Fruit fly (Drosophila melanogaster) whole organism, embryonic: ENCODE results near the gene CG7656.

ENCODE experiments used
- Adf1 ChIP-seq: fragments of 200-800 bp; sonication (Bioruptor generic); IDR thresholded peaks from 2 replicates; pipeline ENCODE4 v1.3.6; 2022; ENCODE audit warnings: missing biosample characterization, missing genetic modification characterization
- Atf6 ChIP-seq: fragments of 200-800 bp; sonication (Bioruptor generic); IDR thresholded peaks from 2 replicates; pipeline ENCODE4 v1.3.6; 2022; ENCODE audit warnings: missing biosample characterization, missing genetic modification characterization
- B-H1 ChIP-seq: fragments of 200-800 bp; sonication (Bioruptor generic); IDR thresholded peaks from 3 replicates; pipeline ENCODE4 v1.3.6; 2022; ENCODE audit warnings: missing biosample characterization, missing genetic modification characterization
- CG10543 ChIP-seq: fragments of 200-800 bp; sonication (Bioruptor generic); optimal IDR thresholded peaks from 3 replicates; lab custom pipeline; 2017; ENCODE audit warnings: missing biosample characterization, mild to moderate bottlenecking, missing genetic modification characterization, moderate library complexity
- CG1233 ChIP-seq: fragments of 200-800 bp; sonication (Bioruptor generic); optimal IDR thresholded peaks from 4 replicates; lab custom pipeline; 2018; ENCODE audit warnings: missing biosample characterization, mild to moderate bottlenecking, missing genetic modification characterization
- CG12744 ChIP-seq: fragments of 200-800 bp; sonication (Bioruptor generic); optimal IDR thresholded peaks from 2 replicates; lab custom pipeline; 2016; ENCODE audit warnings: missing biosample characterization, missing genetic modification characterization
- CG13424 ChIP-seq: fragments of 200-800 bp; sonication (Bioruptor generic); optimal IDR thresholded peaks from 2 replicates; lab custom pipeline; 2019; ENCODE audit warnings: missing biosample characterization, mild to moderate bottlenecking, missing genetic modification characterization, moderate library complexity
- CG14710 ChIP-seq: fragments of 200-800 bp; sonication (Bioruptor generic); optimal IDR thresholded peaks from 3 replicates; lab custom pipeline; 2019; ENCODE audit warnings: missing biosample characterization, mild to moderate bottlenecking, missing genetic modification characterization, moderate library complexity
- CG1792 ChIP-seq: fragments of 200-800 bp; sonication (Bioruptor generic); optimal IDR thresholded peaks from 2 replicates; lab custom pipeline; 2016; ENCODE audit warnings: missing biosample characterization, missing genetic modification characterization
- CG18011 ChIP-seq: fragments of 200-800 bp; sonication (Bioruptor generic); optimal IDR thresholded peaks from 2 replicates; lab custom pipeline; 2017; ENCODE audit warnings: missing biosample characterization, missing genetic modification characterization, mild to moderate bottlenecking, moderate library complexity, missing genotype
- CG30431 ChIP-seq: fragments of 200-800 bp; sonication (Bioruptor generic); optimal IDR thresholded peaks from 2 replicates; lab custom pipeline; 2017; ENCODE audit warnings: missing biosample characterization, missing genetic modification characterization
- CG31388 ChIP-seq: fragments of 200-800 bp; sonication (Bioruptor generic); optimal IDR thresholded peaks from 2 replicates; lab custom pipeline; 2016; ENCODE audit warnings: missing biosample characterization, missing genetic modification characterization
- CG34224 ChIP-seq: fragments of 200-800 bp; sonication (Bioruptor generic); IDR thresholded peaks from 3 replicates; pipeline ENCODE4 v1.3.6; 2022; ENCODE audit warnings: missing biosample characterization, missing genetic modification characterization; ENCODE audit not compliant: partially characterized antibody
- CG3995 ChIP-seq: fragments of 200-800 bp; sonication (Bioruptor generic); optimal IDR thresholded peaks from 3 replicates; lab custom pipeline; 2016; ENCODE audit warnings: missing biosample characterization, missing genetic modification characterization
- CG4617 ChIP-seq: fragments of 200-800 bp; sonication (Bioruptor generic); optimal IDR thresholded peaks from 3 replicates; lab custom pipeline; 2016; ENCODE audit warnings: missing biosample characterization, missing genetic modification characterization, borderline replicate concordance
- CG6689 ChIP-seq: fragments of 200-800 bp; sonication (Bioruptor generic); IDR thresholded peaks from 2 replicates; pipeline ENCODE4 v1.3.6; 2022; ENCODE audit warnings: missing biosample characterization, missing genetic modification characterization
- CG8765 ChIP-seq: fragments of 200-800 bp; sonication (Bioruptor generic); IDR thresholded peaks from 2 replicates; pipeline ENCODE4 v1.3.6; 2022; ENCODE audit warnings: missing biosample characterization, missing genetic modification characterization
- CG9215 ChIP-seq: fragments of 200-800 bp; sonication (Bioruptor generic); IDR thresholded peaks from 2 replicates; pipeline ENCODE4 v1.3.6; 2022; ENCODE audit warnings: missing biosample characterization, missing genetic modification characterization
- CG9437 ChIP-seq: fragments of 200-800 bp; sonication (Bioruptor generic); optimal IDR thresholded peaks from 2 replicates; lab custom pipeline; 2018; ENCODE audit warnings: missing biosample characterization, mild to moderate bottlenecking, missing genetic modification characterization
- Doc2 ChIP-seq: fragments of 200-800 bp; sonication (Bioruptor generic); IDR thresholded peaks from 2 replicates; pipeline ENCODE4 v1.3.6; 2022; ENCODE audit warnings: missing biosample characterization, missing genetic modification characterization
- Dp ChIP-seq: fragments of 200-800 bp; sonication (Bioruptor generic); optimal IDR thresholded peaks from 2 replicates; lab custom pipeline; 2018; ENCODE audit warnings: missing biosample characterization, mild to moderate bottlenecking, missing genetic modification characterization, moderate library complexity
- Dref ChIP-seq: fragments of 200-800 bp; sonication (Bioruptor generic); IDR thresholded peaks from 2 replicates; pipeline ENCODE4 v1.3.6; 2022; ENCODE audit warnings: missing biosample characterization, missing genetic modification characterization
- Drgx ChIP-seq: fragments of 200-800 bp; sonication (Bioruptor generic); IDR thresholded peaks from 2 replicates; pipeline ENCODE4 v1.3.6; 2022; ENCODE audit warnings: missing biosample characterization, missing genetic modification characterization
- Fer1 ChIP-seq: fragments of 200-800 bp; sonication (Bioruptor generic); optimal IDR thresholded peaks from 2 replicates; lab custom pipeline; 2017; ENCODE audit warnings: missing biosample characterization, mild to moderate bottlenecking, missing genetic modification characterization
- Gug ChIP-seq: fragments of 200-800 bp; sonication (Bioruptor generic); IDR thresholded peaks from 4 replicates; pipeline ENCODE4 v1.3.6; 2022; ENCODE audit warnings: missing biosample characterization, missing genetic modification characterization
- HLHmδ ChIP-seq: fragments of 200-800 bp; sonication (Bioruptor generic); optimal IDR thresholded peaks from 2 replicates; lab custom pipeline; 2018; ENCODE audit warnings: missing biosample characterization, mild to moderate bottlenecking, missing genetic modification characterization, moderate library complexity
- HmgZ ChIP-seq: fragments of 200-800 bp; sonication (Bioruptor generic); optimal IDR thresholded peaks from 2 replicates; lab custom pipeline; 2018; ENCODE audit warnings: missing biosample characterization, mild to moderate bottlenecking, missing genetic modification characterization
- MTF-1 ChIP-seq: fragments of 200-800 bp; sonication (Bioruptor generic); optimal IDR thresholded peaks from 2 replicates; lab custom pipeline; 2018; ENCODE audit warnings: missing biosample characterization, mild to moderate bottlenecking, missing genetic modification characterization, borderline replicate concordance
- Med ChIP-seq: fragments of 200-800 bp; sonication (Bioruptor generic); peaks from one replicate; lab custom pipeline; 2016; ENCODE audit warnings: missing biosample characterization, missing genetic modification characterization, mild to moderate bottlenecking, inconsistent platforms, moderate library complexity
- Mes4 ChIP-seq: fragments of 200-800 bp; sonication (Bioruptor generic); optimal IDR thresholded peaks from 2 replicates; lab custom pipeline; 2016; ENCODE audit warnings: missing biosample characterization, missing genetic modification characterization
- Ptx1 ChIP-seq: fragments of 200-800 bp; sonication (Bioruptor generic); IDR thresholded peaks from 2 replicates; pipeline ENCODE4 v1.3.6; 2022; ENCODE audit warnings: missing biosample characterization, missing genetic modification characterization
- Rfx ChIP-seq: fragments of 200-800 bp; sonication (Bioruptor generic); IDR thresholded peaks from 2 replicates; pipeline ENCODE4 v1.3.6; 2022; ENCODE audit warnings: missing biosample characterization, missing genetic modification characterization
- Sin3A ChIP-seq: fragments of >200 bp; optimal IDR thresholded peaks from 2 replicates; lab custom pipeline; 2018
- ara ChIP-seq: fragments of 200-800 bp; sonication (Bioruptor generic); IDR thresholded peaks from 2 replicates; pipeline ENCODE4 v1.3.6; 2022; ENCODE audit warnings: missing biosample characterization, missing genetic modification characterization
- az2 ChIP-seq: fragments of 200-800 bp; sonication (Bioruptor generic); optimal IDR thresholded peaks from 3 replicates; lab custom pipeline; 2016; ENCODE audit warnings: missing biosample characterization, missing genetic modification characterization
- br ChIP-seq: fragments of >200 bp; optimal IDR thresholded peaks from 2 replicates; lab custom pipeline; 2017
- ci ChIP-seq: fragments of 200-800 bp; sonication (Bioruptor generic); IDR thresholded peaks from 3 replicates; pipeline ENCODE4 v1.3.6; 2022; ENCODE audit warnings: missing biosample characterization, missing genetic modification characterization
- disco-r ChIP-seq: fragments of 200-800 bp; sonication (Bioruptor generic); optimal IDR thresholded peaks from 2 replicates; lab custom pipeline; 2016; ENCODE audit warnings: missing biosample characterization, missing genetic modification characterization
- gcm2 ChIP-seq: fragments of 200-800 bp; sonication (Bioruptor generic); optimal IDR thresholded peaks from 2 replicates; lab custom pipeline; 2016; ENCODE audit warnings: missing biosample characterization, missing genetic modification characterization
- grau ChIP-seq: fragments of 200-800 bp; optimal IDR thresholded peaks from 3 replicates; lab custom pipeline; 2019; ENCODE audit warnings: missing biosample characterization, mild to moderate bottlenecking, missing genetic modification characterization, moderate library complexity
- ham ChIP-seq: fragments of 200-800 bp; sonication (Bioruptor generic); IDR thresholded peaks from 2 replicates; pipeline ENCODE4 v1.3.6; 2022; ENCODE audit warnings: missing biosample characterization, missing genetic modification characterization
- hb ChIP-seq: fragments of 200-800 bp; sonication (Bioruptor generic); IDR thresholded peaks from 3 replicates; pipeline ENCODE4 v1.3.6; 2022; ENCODE audit warnings: missing biosample characterization, missing genetic modification characterization; ENCODE audit not compliant: partially characterized antibody
- hbn ChIP-seq: fragments of 200-800 bp; sonication (Bioruptor generic); IDR thresholded peaks from 2 replicates; pipeline ENCODE4 v1.3.6; 2022; ENCODE audit warnings: missing biosample characterization, missing genetic modification characterization; ENCODE audit not compliant: partially characterized antibody
- hth ChIP-seq: fragments of >200 bp; optimal IDR thresholded peaks from 2 replicates; lab custom pipeline; 2017; ENCODE audit warnings: inconsistent platforms
- ind ChIP-seq: fragments of 200-800 bp; sonication (Bioruptor generic); optimal IDR thresholded peaks from 3 replicates; lab custom pipeline; 2016; ENCODE audit warnings: missing biosample characterization, missing genetic modification characterization
- knrl ChIP-seq: fragments of 200-800 bp; sonication (Bioruptor generic); IDR thresholded peaks from 3 replicates; pipeline ENCODE4 v1.3.6; 2022; ENCODE audit warnings: missing biosample characterization, missing genetic modification characterization; ENCODE audit not compliant: partially characterized antibody
- pfk ChIP-seq: fragments of 200-800 bp; sonication (Bioruptor generic); optimal IDR thresholded peaks from 2 replicates; lab custom pipeline; 2018; ENCODE audit warnings: missing biosample characterization, mild to moderate bottlenecking, missing genetic modification characterization, moderate library complexity
- sd ChIP-seq: fragments of 200-800 bp; sonication (Bioruptor generic); optimal IDR thresholded peaks from 3 replicates; lab custom pipeline; 2018; ENCODE audit warnings: missing biosample characterization, mild to moderate bottlenecking, missing genetic modification characterization, moderate library complexity
- sim ChIP-seq: fragments of 200-800 bp; sonication (Bioruptor generic); IDR thresholded peaks from 2 replicates; pipeline ENCODE4 v1.3.6; 2022; ENCODE audit warnings: missing biosample characterization, missing genetic modification characterization
- sisA ChIP-seq: fragments of 200-800 bp; sonication (Bioruptor generic); IDR thresholded peaks from 2 replicates; pipeline ENCODE4 v1.3.6; 2022; ENCODE audit warnings: missing biosample characterization, missing genetic modification characterization
- tin ChIP-seq: fragments of 200-800 bp; sonication (Bioruptor generic); optimal IDR thresholded peaks from 3 replicates; lab custom pipeline; 2016; ENCODE audit warnings: missing biosample characterization, missing genetic modification characterization
- yki ChIP-seq: fragments of >200 bp; optimal IDR thresholded peaks from 3 replicates; lab custom pipeline; 2018

CG7656 gene

dm6 chr3L:15592536-15593260 is 4.7 kb upstream of the CG7656 start (continued):
- no peak for TF ChIP-seq CG18011 (GFP tag; lab: Kevin White, UChicago)
- no peak for TF ChIP-seq knrl
- TF ChIP-seq CG10543 (GFP tag; lab: Kevin White, UChicago) = peak; percentile 1
- no peak for TF ChIP-seq hb (GFP tag; lab: Robert Waterston, UW)
- TF ChIP-seq CG12744 (GFP tag; lab: Kevin White, UChicago) = no peak
- no peak for TF ChIP-seq Gug (GFP tag; lab: Robert Waterston, UW)
- no peak for TF ChIP-seq Mes4 (GFP tag; lab: Kevin White, UChicago)
- TF ChIP-seq disco-r (GFP tag; lab: Kevin White, UChicago) = no peak
- no peak; the same call in 1 of the 2 replicates for TF ChIP-seq CG9215 (GFP tag; lab: Robert Waterston, UW)
- TF ChIP-seq CG1792 (GFP tag; lab: Kevin White, UChicago) = no peak
- TF ChIP-seq tin (GFP tag; lab: Kevin White, UChicago) = peak; percentile 17
- peak; percentile 84 for TF ChIP-seq Med (GFP tag; lab: Kevin White, UChicago)
- TF ChIP-seq ara = no peak
- no peak for TF ChIP-seq gcm2 (GFP tag; lab: Kevin White, UChicago)
- TF ChIP-seq MTF-1 (GFP tag; lab: Kevin White, UChicago) = no peak
- peak; percentile 14 for TF ChIP-seq ind (GFP tag; lab: Kevin White, UChicago)
- no peak for TF ChIP-seq HmgZ
- no peak for TF ChIP-seq CG31388 (GFP tag; lab: Kevin White, UChicago)
- peak; percentile 17; the same call in 1 of the 3 replicates for TF ChIP-seq ci (GFP tag; lab: Robert Waterston, UW)
- TF ChIP-seq ham (GFP tag; lab: Robert Waterston, UW) = no peak
- TF ChIP-seq sd = no peak
- no peak for TF ChIP-seq CG8765 (GFP tag; lab: Robert Waterston, UW)
- peak; percentile 25 for TF ChIP-seq CG14710 (tag; lab: Kevin White, UChicago)
- no peak for TF ChIP-seq sisA (GFP tag; lab: Robert Waterston, UW)
- TF ChIP-seq Rfx (GFP tag; lab: Robert Waterston, UW) = peak; percentile 54
- no peak for TF ChIP-seq HLHmδ
- TF ChIP-seq CG34224 = no peak
- TF ChIP-seq Sin3A = no peak
- no peak for TF ChIP-seq hbn
- TF ChIP-seq hth (lab: Kevin White, UChicago) = no peak
- TF ChIP-seq B-H1 (GFP tag; lab: Robert Waterston, UW) = no peak; the same call in 1 of the 3 replicates
- TF ChIP-seq grau (tag; lab: Kevin White, UChicago) = peak; percentile 78
- TF ChIP-seq sim (GFP tag; lab: Robert Waterston, UW) = no peak
- no peak for TF ChIP-seq Doc2 (GFP tag; lab: Robert Waterston, UW)
- peak; percentile 71 for TF ChIP-seq CG13424
- TF ChIP-seq pfk = no peak
- TF ChIP-seq Drgx (GFP tag; lab: Robert Waterston, UW) = peak; percentile 56
- no peak for TF ChIP-seq Adf1 (GFP tag; lab: Robert Waterston, UW)
- TF ChIP-seq CG4617 (GFP tag; lab: Kevin White, UChicago) = no peak
- no peak for TF ChIP-seq CG30431
- peak; percentile 70 for TF ChIP-seq CG9437 (GFP tag; lab: Kevin White, UChicago)
- TF ChIP-seq Atf6 (GFP tag; lab: Robert Waterston, UW) = no peak
- TF ChIP-seq br (lab: Kevin White, UChicago) = no peak
- TF ChIP-seq Dref (GFP tag; lab: Robert Waterston, UW) = no peak
- peak; percentile 48; the same call in 1 of the 2 replicates for TF ChIP-seq Ptx1 (GFP tag; lab: Robert Waterston, UW)
- peak; percentile 15 for TF ChIP-seq CG1233
- peak; percentile 54 for TF ChIP-seq CG6689 (GFP tag; lab: Robert Waterston, UW)
- TF ChIP-seq Dp (GFP tag; lab: Kevin White, UChicago) = no peak
- no peak for TF ChIP-seq yki (lab: Kevin White, UChicago)
- TF ChIP-seq CG3995 (GFP tag; lab: Kevin White, UChicago) = no peak
- peak; percentile 24 for TF ChIP-seq az2 (GFP tag; lab: Kevin White, UChicago)
- TF ChIP-seq Fer1 (GFP tag; lab: Kevin White, UChicago) = peak; percentile 62
